Worm (Caenorhabditis elegans): ENCODE data around the gene tap-1.

tap-1 gene

ce11 chrX:14545543-14545942 is 43.9 kb upstream of the tap-1 start, which contains the start of gene enri-2 (continued):
- TF ChIP-seq ceh-79 (tag; optimal IDR thresholded peaks at IDR 0.05) (no peak), egl-44 (GFP tag; IDR thresholded peaks at IDR 0.05) (no peak), rec-8 (tag; optimal IDR thresholded peaks at IDR 0.05) (no peak), hrde-1 (tag; optimal IDR thresholded peaks at IDR 0.05; ENCODE audit: borderline replicate concordance) (no peak), repo-1 (tag; optimal IDR thresholded peaks at IDR 0.05) (no peak)

- peak; percentile 16 for TF ChIP-seq ceh-27 (GFP tag; optimal IDR thresholded peaks at IDR 0.05)
- no peak for TF ChIP-seq ztf-22 (GFP tag; optimal IDR thresholded peaks at IDR 0.05)
Observed at ce11 chrX:14549709-14550199, 39.7 kb upstream of the tap-1 start, which contains the start of gene ram-5. Gene ram-5 (plus strand): TSS chrX:14550149.

ce11 chrX:14556403-14556802 is 33.0 kb upstream of the tap-1 start:
- TF ChIP-seq B0336.3 (GFP tag; IDR thresholded peaks at IDR 0.05) (no peak), pha-4 (tag; optimal IDR thresholded peaks at IDR 0.05) (no peak), madf-6 (GFP tag; IDR thresholded peaks at IDR 0.05) (no peak), dpff-1 (tag; optimal IDR thresholded peaks at IDR 0.05) (no peak)

ce11 chrX:14557352-14557935 is 32.0 kb upstream of the tap-1 start:
- TF ChIP-seq nhr-120 (GFP tag; IDR thresholded peaks at IDR 0.05) (no peak), ztf-26 (tag; optimal IDR thresholded peaks at IDR 0.05) (no peak), snpc-3.4 (tag; optimal IDR thresholded peaks at IDR 0.05) (no peak), pha-4 (tag; optimal IDR thresholded peaks at IDR 0.05) (no peak), cebp-1 (GFP tag; IDR thresholded peaks at IDR 0.05) (peak; percentile 93), cebp-1 (tag; optimal IDR thresholded peaks at IDR 0.05) (peak; percentile 98), cebp-2 (GFP tag; IDR thresholded peaks at IDR 0.05) (no peak), egl-44 (GFP tag; IDR thresholded peaks at IDR 0.05) (no peak), lin-40 (tag; optimal IDR thresholded peaks at IDR 0.05) (peak; percentile 33), K11D2.4 (GFP tag; IDR thresholded peaks at IDR 0.05) (no peak), nhr-80 (tag; optimal IDR thresholded peaks at IDR 0.05) (no peak), ZK185.1 (tag; optimal IDR thresholded peaks at IDR 0.05; ENCODE audit: poor library complexity, severe bottlenecking) (peak; percentile 26), xnd-1 (tag; optimal IDR thresholded peaks at IDR 0.05) (no peak), ztf-3 (GFP tag; optimal IDR thresholded peaks at IDR 0.05) (no peak), T26A5.8 (tag; optimal IDR thresholded peaks at IDR 0.05) (no peak), ekl-4 (GFP tag; IDR thresholded peaks at IDR 0.05) (no peak), Y67H2A.10 (GFP tag; conservative IDR thresholded peaks at IDR 0.05) (no peak), F57A8.1 (GFP tag; optimal IDR thresholded peaks at IDR 0.05) (no peak), snpc-4 (GFP tag; optimal IDR thresholded peaks at IDR 0.05) (no peak), snpc-4 (tag; optimal IDR thresholded peaks at IDR 0.05) (peak in 1 of 4 experiments; percentile 20), lir-1 (GFP tag; conservative IDR thresholded peaks at IDR 0.05) (no peak), mcd-1 (GFP tag; IDR thresholded peaks at IDR 0.05) (0 out of 2 replicates have a peak, but pooled peaks have one; percentile 9), bed-1 (GFP tag; IDR thresholded peaks at IDR 0.05) (no peak), T07F8.4 (tag; optimal IDR thresholded peaks at IDR 0.05) (no peak), dox-1 (GFP tag; IDR thresholded peaks at IDR 0.05) (0 out of 2 replicates have a peak, but pooled peaks have one; percentile 5), Y53F4B.3 (GFP tag; IDR thresholded peaks at IDR 0.05) (no peak), lin-26 (GFP tag; IDR thresholded peaks at IDR 0.05) (no peak), F22D6.2 (tag; optimal IDR thresholded peaks at IDR 0.05) (no peak), F52B5.7 (tag; optimal IDR thresholded peaks at IDR 0.05) (no peak), snpc-1.3 (tag; optimal IDR thresholded peaks at IDR 0.05; ENCODE audit: insufficient read depth) (no peak), madf-3 (GFP tag; IDR thresholded peaks at IDR 0.05) (no peak), ceh-79 (tag; optimal IDR thresholded peaks at IDR 0.05) (no peak), repo-1 (tag; optimal IDR thresholded peaks at IDR 0.05) (no peak), zfh-2 (GFP tag; conservative IDR thresholded peaks at IDR 0.05) (peak; percentile 68; the same call in 1 of the 2 replicates), ceh-40 (GFP tag; IDR thresholded peaks at IDR 0.05) (no peak)
